Worm (Caenorhabditis elegans): ENCODE measurements around the gene H23N18.6.

Gene H23N18.6

DNA sequence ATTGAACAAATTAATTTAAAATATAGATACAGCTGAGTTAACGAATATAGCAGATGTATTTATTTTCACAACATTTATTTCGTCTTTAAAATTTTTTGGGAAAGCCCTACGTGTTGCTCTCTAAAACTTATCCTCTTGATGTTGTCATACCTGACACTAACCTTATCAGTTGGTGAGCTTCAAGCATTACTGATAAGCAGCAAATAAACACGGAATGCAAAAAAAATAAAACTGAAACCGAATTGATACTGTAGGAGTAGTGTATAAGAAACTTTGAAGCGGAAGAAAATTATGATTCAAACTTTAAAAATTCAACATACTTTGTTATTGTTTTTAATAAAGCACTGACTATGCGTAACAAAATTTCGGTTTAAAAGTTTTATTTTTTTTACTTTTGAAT, 20.2 kb upstream of the H23N18.6 start:
- no peak for TF ChIP-seq F52B5.7 (tag; optimal IDR thresholded peaks at IDR 0.05)
- TF ChIP-seq ceh-40 (GFP tag; IDR thresholded peaks at IDR 0.05): no peak
- no peak for TF ChIP-seq lir-1 (GFP tag; conservative IDR thresholded peaks at IDR 0.05)
- TF ChIP-seq F10E7.11 (tag; optimal IDR thresholded peaks at IDR 0.05): no peak
- no peak for TF ChIP-seq unc-62 (GFP tag; optimal IDR thresholded peaks at IDR 0.05)
- TF ChIP-seq him-1 (tag; optimal IDR thresholded peaks at IDR 0.05): no peak
- no peak for TF ChIP-seq F37B4.10 (GFP tag; IDR thresholded peaks at IDR 0.05)
- no peak for TF ChIP-seq Y95B8A.8 (GFP tag; IDR thresholded peaks at IDR 0.05)
- TF ChIP-seq nfya-1 (tag; optimal IDR thresholded peaks at IDR 0.05; ENCODE audit: borderline replicate concordance, insufficient read depth): no peak
- TF ChIP-seq sptf-2 (GFP tag; optimal IDR thresholded peaks at IDR 0.05): no peak

DNA sequence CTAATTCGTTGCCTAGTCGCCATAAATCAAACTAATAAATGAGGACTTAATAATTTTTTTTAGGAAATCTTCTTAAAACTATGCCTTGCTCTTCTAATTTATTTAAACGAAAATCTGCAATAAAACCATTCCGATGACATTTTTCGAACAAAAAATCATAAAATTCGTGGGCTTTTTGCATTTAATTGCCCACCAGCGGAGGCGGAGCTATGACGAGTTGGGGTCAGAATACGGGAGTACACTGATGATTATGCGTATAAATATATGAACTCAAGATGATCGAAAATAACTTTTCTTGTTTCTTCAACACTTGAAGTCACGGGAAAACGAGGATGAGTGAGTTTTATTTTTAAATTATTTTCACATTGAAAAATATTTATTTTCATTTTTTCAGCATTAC, 19.5 kb upstream of the H23N18.6 start, which contains the start of gene catp-2:
Gene catp-2 (plus strand): TSS at position 301 of the 400 bp plus-strand sequence.
- TF ChIP-seq ccch-3 (GFP tag; optimal IDR thresholded peaks at IDR 0.05) (no peak), ztf-18 (tag; optimal IDR thresholded peaks at IDR 0.05) (no peak), lag-1 (GFP tag; IDR thresholded peaks at IDR 0.05) (no peak), rpc-1 (optimal IDR thresholded peaks at IDR 0.05) (no peak), rpc-1 (tag; optimal IDR thresholded peaks at IDR 0.05) (no peak), zim-3 (tag; optimal IDR thresholded peaks at IDR 0.05) (no peak), somi-1 (GFP tag; optimal IDR thresholded peaks at IDR 0.05) (no peak), C17E4.6 (GFP tag; IDR thresholded peaks at IDR 0.05) (no peak), mcd-1 (GFP tag; IDR thresholded peaks at IDR 0.05) (no peak), Y67H2A.10 (GFP tag; conservative IDR thresholded peaks at IDR 0.05) (no peak), ceh-27 (GFP tag; optimal IDR thresholded peaks at IDR 0.05) (no peak), Y53G8AR.9 (GFP tag; conservative IDR thresholded peaks at IDR 0.05) (no peak), madf-6 (GFP tag; IDR thresholded peaks at IDR 0.05) (no peak), nhr-120 (GFP tag; IDR thresholded peaks at IDR 0.05) (no peak), ztf-28 (GFP tag; IDR thresholded peaks at IDR 0.05) (no peak), lir-1 (GFP tag; conservative IDR thresholded peaks at IDR 0.05) (no peak), efl-1 (GFP tag; optimal IDR thresholded peaks at IDR 0.05) (no peak), nfya-2 (GFP tag; IDR thresholded peaks at IDR 0.05) (no peak)

DNA sequence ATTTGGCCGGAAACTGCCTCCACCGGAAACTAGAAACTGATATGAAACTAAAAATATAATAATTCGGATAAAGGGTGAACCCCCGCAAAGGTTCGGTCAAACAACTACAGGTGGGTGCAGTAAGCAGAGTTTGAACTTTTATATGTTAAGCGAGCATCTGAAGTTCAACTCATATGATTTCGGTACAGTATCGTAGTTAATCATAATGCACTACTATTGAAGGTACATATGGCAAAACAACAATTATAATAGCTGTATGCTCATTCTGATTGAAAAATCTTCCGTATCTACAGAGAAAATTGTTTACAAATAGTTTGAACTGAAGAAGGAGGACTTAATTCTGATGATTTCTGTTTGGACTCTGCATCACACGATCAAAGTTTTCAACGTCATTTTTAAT, 18.4 kb upstream of the H23N18.6 start:
- no peak for TF ChIP-seq zim-3 (tag; optimal IDR thresholded peaks at IDR 0.05)
- no peak for TF ChIP-seq ztf-18 (tag; optimal IDR thresholded peaks at IDR 0.05)
- TF ChIP-seq cebp-1 (GFP tag; IDR thresholded peaks at IDR 0.05): no peak
- TF ChIP-seq cebp-1 (tag; optimal IDR thresholded peaks at IDR 0.05): no peak
- TF ChIP-seq hsf-1 (GFP tag; IDR thresholded peaks at IDR 0.05): no peak
- TF ChIP-seq Y79H2A.3 (GFP tag; conservative IDR thresholded peaks at IDR 0.05): no peak
- no peak for TF ChIP-seq mxl-1 (tag; optimal IDR thresholded peaks at IDR 0.05)
- TF ChIP-seq lin-54 (GFP tag; optimal IDR thresholded peaks at IDR 0.05): no peak
- TF ChIP-seq attf-5 (GFP tag; optimal IDR thresholded peaks at IDR 0.05): no peak
- TF ChIP-seq bed-2 (GFP tag; IDR thresholded peaks at IDR 0.05): no peak
- TF ChIP-seq hlh-12 (tag; optimal IDR thresholded peaks at IDR 0.05): no peak
- TF ChIP-seq tbp1 (GFP tag; optimal IDR thresholded peaks at IDR 0.05): no peak
- no peak for TF ChIP-seq lsl-1 (GFP tag; optimal IDR thresholded peaks at IDR 0.05)
- no peak for TF ChIP-seq nhr-80 (tag; optimal IDR thresholded peaks at IDR 0.05)
- TF ChIP-seq madf-3 (GFP tag; IDR thresholded peaks at IDR 0.05): no peak
- no peak for TF ChIP-seq unc-62 (GFP tag; optimal IDR thresholded peaks at IDR 0.05)

Measured in whole organism, young adult.